Fruit fly (Drosophila melanogaster) whole organism, embryonic: ENCODE data around the gene CG34293.

Experiments
- ATbp ChIP-seq: fragments of 200-800 bp; sonication (Bioruptor generic); optimal IDR thresholded peaks from 2 replicates; lab custom pipeline; 2017; ENCODE audit warnings: missing biosample characterization, mild to moderate bottlenecking, missing genetic modification characterization, missing genetic modification reagents
- CG10431 ChIP-seq: fragments of 200-800 bp; sonication (Bioruptor generic); optimal IDR thresholded peaks from 3 replicates; lab custom pipeline; 2018; ENCODE audit warnings: missing biosample characterization, mild to moderate bottlenecking, missing genetic modification characterization
- CG10462 ChIP-seq: fragments of 200-800 bp; sonication (Bioruptor generic); optimal IDR thresholded peaks from 2 replicates; lab custom pipeline; 2016; ENCODE audit warnings: missing biosample characterization, missing genetic modification characterization
- CG10979 ChIP-seq: fragments of 200-800 bp; sonication (Bioruptor generic); optimal IDR thresholded peaks from 2 replicates; lab custom pipeline; 2018; ENCODE audit warnings: missing biosample characterization, mild to moderate bottlenecking, missing genetic modification characterization, moderate library complexity
- CG11093 ChIP-seq: fragments of 200-800 bp; sonication (Bioruptor generic); IDR thresholded peaks from 3 replicates; pipeline ENCODE4 v1.3.6; 2022; ENCODE audit warnings: missing biosample characterization, missing genetic modification characterization
- CG14710 ChIP-seq: fragments of 200-800 bp; sonication (Bioruptor generic); optimal IDR thresholded peaks from 3 replicates; lab custom pipeline; 2019; ENCODE audit warnings: missing biosample characterization, mild to moderate bottlenecking, missing genetic modification characterization, moderate library complexity
- CG15601 ChIP-seq: fragments of 200-800 bp; sonication (Bioruptor generic); optimal IDR thresholded peaks from 3 replicates; lab custom pipeline; 2019; ENCODE audit warnings: missing biosample characterization, mild to moderate bottlenecking, missing genetic modification characterization, moderate library complexity
- CG1603 ChIP-seq: fragments of 200-800 bp; sonication (Bioruptor generic); optimal IDR thresholded peaks from 2 replicates; lab custom pipeline; 2019; ENCODE audit warnings: missing biosample characterization, mild to moderate bottlenecking, missing genetic modification characterization, moderate library complexity
- CG17568 ChIP-seq: fragments of 200-800 bp; sonication (Bioruptor generic); optimal IDR thresholded peaks from 2 replicates; lab custom pipeline; 2018; ENCODE audit warnings: missing biosample characterization, mild to moderate bottlenecking, missing genetic modification characterization, moderate library complexity
- CG18262 ChIP-seq: fragments of 200-800 bp; optimal IDR thresholded peaks from 3 replicates; lab custom pipeline; 2019; ENCODE audit warnings: missing biosample characterization, mild to moderate bottlenecking, missing genetic modification characterization, moderate library complexity
- CG2120 ChIP-seq: fragments of 200-800 bp; sonication (Bioruptor generic); optimal IDR thresholded peaks from 3 replicates; lab custom pipeline; 2016; ENCODE audit warnings: missing biosample characterization, missing genetic modification characterization
- CG2129 ChIP-seq: fragments of 200-800 bp; sonication (Bioruptor generic); IDR thresholded peaks from 2 replicates; pipeline ENCODE4 v1.3.6; 2022; ENCODE audit warnings: missing biosample characterization, missing genetic modification characterization; ENCODE audit not compliant: partially characterized antibody
- CG6854 ChIP-seq: fragments of 200-800 bp; sonication (Bioruptor generic); optimal IDR thresholded peaks from 3 replicates; lab custom pipeline; 2017; ENCODE audit warnings: missing biosample characterization, mild to moderate bottlenecking, missing genetic modification characterization
- CG7271 ChIP-seq: fragments of 200-800 bp; sonication (Bioruptor generic); optimal IDR thresholded peaks from 2 replicates; lab custom pipeline; 2018; ENCODE audit warnings: missing biosample characterization, mild to moderate bottlenecking, missing genetic modification characterization, moderate library complexity
- CG8359 ChIP-seq: fragments of 200-800 bp; sonication (Bioruptor generic); optimal IDR thresholded peaks from 2 replicates; lab custom pipeline; 2017; ENCODE audit warnings: missing biosample characterization, mild to moderate bottlenecking, missing genetic modification characterization, borderline replicate concordance
- CG9437 ChIP-seq: fragments of 200-800 bp; sonication (Bioruptor generic); optimal IDR thresholded peaks from 2 replicates; lab custom pipeline; 2018; ENCODE audit warnings: missing biosample characterization, mild to moderate bottlenecking, missing genetic modification characterization
- CG9932 ChIP-seq: fragments of 200-800 bp; sonication (Bioruptor generic); IDR thresholded peaks from 2 replicates; pipeline ENCODE4 v1.3.6; 2022; ENCODE audit warnings: missing biosample characterization, missing genetic modification characterization
- Dek ChIP-seq: fragments of 200-800 bp; sonication (Bioruptor generic); optimal IDR thresholded peaks from 3 replicates; lab custom pipeline; 2019; ENCODE audit warnings: missing biosample characterization, mild to moderate bottlenecking, missing genetic modification characterization, moderate library complexity
- Dip2 ChIP-seq: fragments of 200-800 bp; sonication (Bioruptor generic); IDR thresholded peaks from 2 replicates; pipeline ENCODE4 v1.3.6; 2022; ENCODE audit warnings: missing biosample characterization, missing genetic modification characterization
- E2f2 ChIP-seq: fragments of 200-800 bp; sonication (Bioruptor generic); IDR thresholded peaks from 2 replicates; pipeline ENCODE4 v1.3.6; 2022; ENCODE audit warnings: missing biosample characterization, missing genetic modification characterization
- Elba2 ChIP-seq: fragments of 200-800 bp; sonication (Bioruptor generic); optimal IDR thresholded peaks from 3 replicates; lab custom pipeline; 2016; ENCODE audit warnings: missing biosample characterization, missing genetic modification characterization
- Hr51 ChIP-seq, 2 experiments: fragments of 200-800 bp; sonication (Bioruptor generic); optimal IDR thresholded peaks; 2 replicates in 1 of 2; 3 replicates in 1 of 2; lab custom pipeline; 2016 to 2018; ENCODE audit warnings: missing biosample characterization in 2 of 2, missing genetic modification characterization in 2 of 2, mild to moderate bottlenecking in 1 of 2, moderate library complexity in 1 of 2
- Hr78 ChIP-seq, 2 experiments: fragments of 200-800 bp in 1 of 2; fragments of >200 bp in 1 of 2; sonication (Bioruptor generic) in 1 of 2; optimal IDR thresholded peaks; 2 replicates each; lab custom pipeline; 2017 to 2019; ENCODE audit warnings: missing biosample characterization in 2 of 2, missing genetic modification characterization in 2 of 2, mild to moderate bottlenecking in 1 of 2, moderate library complexity in 1 of 2
- Oaz ChIP-seq: fragments of 200-800 bp; sonication (Bioruptor generic); IDR thresholded peaks from 2 replicates; pipeline ENCODE4 v1.3.6; 2022; ENCODE audit warnings: missing biosample characterization, missing genetic modification characterization
- Optix ChIP-seq: fragments of 200-800 bp; sonication (Bioruptor generic); IDR thresholded peaks from 3 replicates; pipeline ENCODE4 v1.3.6; 2022; ENCODE audit warnings: missing biosample characterization, missing genetic modification characterization
- Side ChIP-seq: fragments of 200-800 bp; sonication (Bioruptor generic); optimal IDR thresholded peaks from 2 replicates; lab custom pipeline; 2016; ENCODE audit warnings: missing biosample characterization, missing genetic modification characterization
- Sox102F ChIP-seq: fragments of 200-800 bp; sonication (Bioruptor generic); optimal IDR thresholded peaks from 2 replicates; lab custom pipeline; 2018; ENCODE audit warnings: missing biosample characterization, mild to moderate bottlenecking, missing genetic modification characterization, moderate library complexity
- Taf1 ChIP-seq: fragments of 200-800 bp; sonication (Bioruptor generic); IDR thresholded peaks from 2 replicates; pipeline ENCODE4 v1.3.6; 2022; ENCODE audit warnings: missing biosample characterization, missing genetic modification characterization
- Usf ChIP-seq: fragments of 200-800 bp; sonication (Bioruptor generic); optimal IDR thresholded peaks from 2 replicates; lab custom pipeline; 2017; ENCODE audit warnings: missing genotype, missing biosample characterization, missing genetic modification characterization
- Vsx1 ChIP-seq: fragments of 200-800 bp; sonication (Bioruptor generic); optimal IDR thresholded peaks from 2 replicates; lab custom pipeline; 2017; ENCODE audit warnings: missing biosample characterization, mild to moderate bottlenecking, missing genetic modification characterization, missing genetic modification reagents
- aop ChIP-seq: fragments of 200-800 bp; sonication (Bioruptor generic); IDR thresholded peaks from 2 replicates; pipeline ENCODE4 v1.3.6; 2022; ENCODE audit warnings: missing biosample characterization, missing genetic modification characterization
- ash1 ChIP-seq: fragments of 200-800 bp; sonication (Bioruptor generic); optimal IDR thresholded peaks from 2 replicates; lab custom pipeline; 2018; ENCODE audit warnings: missing biosample characterization, mild to moderate bottlenecking, missing genetic modification characterization
- crol ChIP-seq: fragments of 200-800 bp; sonication (Bioruptor generic); IDR thresholded peaks from 2 replicates; pipeline ENCODE4 v1.3.6; 2022; ENCODE audit warnings: missing biosample characterization, missing genetic modification characterization
- dmrt11E ChIP-seq: fragments of 200-800 bp; sonication (Bioruptor generic); optimal IDR thresholded peaks from 3 replicates; lab custom pipeline; 2018; ENCODE audit warnings: missing biosample characterization, mild to moderate bottlenecking, missing genetic modification characterization, moderate library complexity
- fd96Cb ChIP-seq: fragments of 200-800 bp; sonication (Bioruptor generic); optimal IDR thresholded peaks from 2 replicates; lab custom pipeline; 2018; ENCODE audit warnings: missing biosample characterization, mild to moderate bottlenecking, missing genetic modification characterization, moderate library complexity
- gce ChIP-seq: fragments of 200-800 bp; sonication (Bioruptor generic); IDR thresholded peaks from 3 replicates; pipeline ENCODE4 v1.3.6; 2022; ENCODE audit warnings: missing biosample characterization, missing genetic modification characterization
- hbn ChIP-seq: fragments of 200-800 bp; sonication (Bioruptor generic); IDR thresholded peaks from 2 replicates; pipeline ENCODE4 v1.3.6; 2022; ENCODE audit warnings: missing biosample characterization, missing genetic modification characterization; ENCODE audit not compliant: partially characterized antibody
- hth ChIP-seq: fragments of >200 bp; optimal IDR thresholded peaks from 2 replicates; lab custom pipeline; 2017; ENCODE audit warnings: inconsistent platforms
- ind ChIP-seq: fragments of 200-800 bp; sonication (Bioruptor generic); optimal IDR thresholded peaks from 3 replicates; lab custom pipeline; 2016; ENCODE audit warnings: missing biosample characterization, missing genetic modification characterization
- ken ChIP-seq: fragments of 200-800 bp; sonication (Bioruptor generic); IDR thresholded peaks from 3 replicates; pipeline ENCODE4 v1.3.6; 2022; ENCODE audit warnings: missing biosample characterization, missing genetic modification characterization
- kni ChIP-seq: fragments of 200-800 bp; sonication (Bioruptor generic); optimal IDR thresholded peaks from 3 replicates; lab custom pipeline; 2017; ENCODE audit warnings: mild to moderate bottlenecking, missing biosample characterization, missing genetic modification reagents, missing genetic modification characterization
- lbe ChIP-seq: fragments of 200-800 bp; sonication (Bioruptor generic); optimal IDR thresholded peaks from 2 replicates; lab custom pipeline; 2016; ENCODE audit warnings: missing biosample characterization, mild to moderate bottlenecking, missing genetic modification characterization
- pan ChIP-seq, 4 experiments: fragments of >200 bp in 3 of 4; fragments of 200-800 bp in 1 of 4; sonication (Bioruptor generic) in 1 of 4; optimal IDR thresholded peaks in 3 of 4; IDR thresholded peaks in 1 of 4; 2 replicates each; pipeline versions ENCODE4 v1.3.6 to Lab custom; 2017 to 2022; ENCODE audit warnings: missing biosample characterization in 2 of 4, missing genetic modification characterization in 2 of 4, mixed read lengths in 1 of 4
- pfk ChIP-seq: fragments of 200-800 bp; sonication (Bioruptor generic); optimal IDR thresholded peaks from 2 replicates; lab custom pipeline; 2018; ENCODE audit warnings: missing biosample characterization, mild to moderate bottlenecking, missing genetic modification characterization, moderate library complexity
- phol ChIP-seq: fragments of 200-800 bp; sonication (Bioruptor generic); optimal IDR thresholded peaks from 3 replicates; lab custom pipeline; 2018; ENCODE audit warnings: missing biosample characterization, mild to moderate bottlenecking, missing genetic modification characterization, moderate library complexity
- shn ChIP-seq: fragments of 200-800 bp; sonication (Bioruptor generic); optimal IDR thresholded peaks from 3 replicates; lab custom pipeline; 2016; ENCODE audit warnings: missing biosample characterization, missing genetic modification characterization
- wdn ChIP-seq: fragments of 200-800 bp; sonication (Bioruptor generic); IDR thresholded peaks from 2 replicates; pipeline ENCODE4 v1.3.6; 2022; ENCODE audit warnings: missing biosample characterization, missing genetic modification characterization

Gene CG34293

DNA sequence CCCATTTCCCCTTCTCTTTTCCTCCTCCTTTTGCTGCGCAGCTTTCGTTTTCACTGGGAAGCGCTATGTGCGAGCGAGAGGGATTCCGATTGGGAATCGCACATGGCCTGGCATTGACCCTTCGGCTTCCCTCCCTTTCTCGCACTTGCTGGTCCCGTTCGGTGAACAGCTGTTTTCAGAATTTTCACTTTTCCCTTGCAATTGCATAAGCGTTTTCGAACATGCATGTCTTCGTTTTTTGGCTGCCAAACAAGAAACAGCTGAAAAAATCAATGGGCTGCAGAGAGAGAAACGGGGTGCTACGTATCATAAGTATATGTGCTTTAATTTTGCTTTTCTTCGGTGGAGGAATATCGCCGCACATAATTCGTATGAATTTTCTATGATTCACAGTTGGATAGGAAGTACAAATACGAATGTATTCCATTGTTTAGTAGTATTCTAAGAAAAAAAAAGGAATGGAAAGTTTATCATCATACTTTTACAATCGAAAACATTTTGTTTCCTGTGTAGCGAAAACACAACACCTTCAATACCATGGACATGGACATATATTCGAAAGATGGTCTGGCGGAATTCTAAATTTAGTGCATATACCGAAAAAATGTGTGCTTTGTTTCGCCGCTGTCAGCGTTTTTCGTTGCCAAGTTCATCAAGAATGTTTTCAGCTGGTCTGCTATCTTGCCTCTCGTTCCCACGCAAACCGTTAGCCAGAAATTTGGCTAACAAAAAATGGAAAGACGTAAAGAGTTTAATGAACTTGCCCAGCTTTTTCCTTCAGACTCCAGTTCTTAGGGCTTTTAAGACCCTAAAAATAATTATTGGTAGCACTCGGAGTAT is 13.0 kb downstream of the CG34293 start (continued):
- TF ChIP-seq Hr51 (GFP tag; optimal IDR thresholded peaks at IDR 0.05; lab: Kevin White, UChicago) (peak in 1 of 2 experiments; percentile 66), Elba2 (peak; percentile 97), shn (GFP tag; lab: Kevin White, UChicago) (peak; percentile 29), pan (optimal IDR thresholded peaks at IDR 0.05; lab: Kevin White, UChicago) (no peak), pan (GFP tag; optimal IDR thresholded peaks at IDR 0.05 in 1 of 2, IDR thresholded peaks at IDR 0.05 in 1 of 2) (peak in 1 of 2 experiments; percentile 13), CG2129 (GFP tag; lab: Robert Waterston, UW) (no peak), Optix (GFP tag; lab: Robert Waterston, UW) (no peak), wdn (GFP tag; lab: Robert Waterston, UW) (no peak), Dip2 (no peak), Vsx1 (no peak), dmrt11E (tag; lab: Kevin White, UChicago) (no peak), CG8359 (GFP tag; lab: Kevin White, UChicago) (no peak), CG10431 (GFP tag; lab: Kevin White, UChicago) (peak; percentile 22), ash1 (GFP tag; lab: Kevin White, UChicago) (no peak), CG2120 (GFP tag; lab: Kevin White, UChicago) (peak; percentile 74), Side (no peak), kni (no peak), CG7271 (tag; lab: Kevin White, UChicago) (no peak), phol (tag; lab: Kevin White, UChicago) (peak; percentile 58), Oaz (GFP tag; lab: Robert Waterston, UW) (no peak), Hr78 (GFP tag; optimal IDR thresholded peaks at IDR 0.05; lab: Kevin White, UChicago) (peak in 1 of 2 experiments; percentile 8), ken (GFP tag; lab: Robert Waterston, UW) (no peak), Taf1 (no peak), ATbp (peak; percentile 32), hbn (no peak), gce (GFP tag; lab: Robert Waterston, UW) (no peak), CG10462 (no peak), CG1603 (peak; percentile 40), ind (peak; percentile 25), CG18262 (tag; lab: Kevin White, UChicago) (peak; percentile 29), aop (GFP tag; lab: Robert Waterston, UW) (no peak), crol (peak; percentile 23; the same call in 1 of the 2 replicates), CG6854 (GFP tag; lab: Kevin White, UChicago) (no peak), lbe (GFP tag; lab: Kevin White, UChicago) (no peak), CG9932 (GFP tag; lab: Robert Waterston, UW) (peak; percentile 64), CG9437 (GFP tag; lab: Kevin White, UChicago) (peak; percentile 43), CG17568 (GFP tag; lab: Kevin White, UChicago) (peak; percentile 9), CG14710 (peak; percentile 19), Usf (GFP tag; lab: Kevin White, UChicago) (peak; percentile 4), CG15601 (tag; lab: Kevin White, UChicago) (no peak), Dek (tag; lab: Kevin White, UChicago) (peak; percentile 16), E2f2 (0 out of 2 replicates have a peak, but pooled peaks have one; percentile 9), Sox102F (GFP tag; lab: Kevin White, UChicago) (peak; percentile 65), CG10979 (tag; lab: Kevin White, UChicago) (peak; percentile 40), hth (lab: Kevin White, UChicago) (no peak), pfk (GFP tag; lab: Kevin White, UChicago) (no peak), fd96Cb (tag; lab: Kevin White, UChicago) (peak; percentile 49), CG11093 (GFP tag; lab: Robert Waterston, UW) (no peak)
